Fruit fly (Drosophila melanogaster) whole organism: ENCODE measurements around the gene CG13721.

Source experiments
- CG8478 ChIP-seq: fragments of >200 bp; optimal IDR thresholded peaks from 2 replicates; lab custom pipeline; 2018; ENCODE audit warnings: inconsistent platforms
- Dll ChIP-seq: fragments of >200 bp; optimal IDR thresholded peaks from 2 replicates; lab custom pipeline; 2017
- EcR ChIP-seq, 2 experiments: fragments of >200 bp; optimal IDR thresholded peaks; 2 replicates each; lab custom pipeline; 2017; ENCODE audit warnings: missing biosample characterization in 2 of 2, missing genetic modification characterization in 2 of 2, missing genetic modification reagents in 2 of 2
- pan ChIP-seq: fragments of >200 bp; optimal IDR thresholded peaks from 2 replicates; lab custom pipeline; 2017
- psq ChIP-seq: fragments of >200 bp; optimal IDR thresholded peaks from 2 replicates; lab custom pipeline; 2017
- usp ChIP-seq: fragments of >200 bp; optimal IDR thresholded peaks from 2 replicates; lab custom pipeline; 2017; ENCODE audit warnings: missing biosample characterization, missing genetic modification characterization, mixed read lengths

The CG13721 gene

dm6 chr3L:4493609-4494008 is 4.0 kb downstream of the CG13721 start:
- TF ChIP-seq Dll (lab: Kevin White, UChicago) = no peak
- no peak for TF ChIP-seq CG8478 (lab: Kevin White, UChicago)
- TF ChIP-seq pan = no peak
- TF ChIP-seq EcR (GFP tag; optimal IDR thresholded peaks at IDR 0.05; lab: Kevin White, UChicago) = no peak
- no peak for TF ChIP-seq psq (lab: Kevin White, UChicago)
- TF ChIP-seq usp (GFP tag; lab: Kevin White, UChicago) = no peak

- TF ChIP-seq CG8478 (lab: Kevin White, UChicago) (no peak), usp (GFP tag; lab: Kevin White, UChicago) (no peak), EcR (GFP tag; optimal IDR thresholded peaks at IDR 0.05; lab: Kevin White, UChicago) (no peak), Dll (lab: Kevin White, UChicago) (no peak), psq (lab: Kevin White, UChicago) (no peak), pan (no peak)
Observed at dm6 chr3L:4490702-4491243, 6.8 kb downstream of the CG13721 start, which contains the start of gene CG13722. TSS of gene CG13722 (minus strand) at chr3L:4490963.

- TF ChIP-seq psq (lab: Kevin White, UChicago) (no peak), usp (GFP tag; lab: Kevin White, UChicago) (no peak), EcR (GFP tag; optimal IDR thresholded peaks at IDR 0.05; lab: Kevin White, UChicago) (no peak)
Observed at dm6 chr3L:4489490-4489889, 8.1 kb downstream of the CG13721 start.

- TF ChIP-seq usp (GFP tag; lab: Kevin White, UChicago) (no peak), CG8478 (lab: Kevin White, UChicago) (no peak), Dll (lab: Kevin White, UChicago) (no peak), pan (no peak), psq (lab: Kevin White, UChicago) (no peak), EcR (GFP tag; optimal IDR thresholded peaks at IDR 0.05; lab: Kevin White, UChicago) (no peak)
Observed at dm6 chr3L:4484623-4485022, 13.0 kb downstream of the CG13721 start.

dm6 chr3L:4482509-4482908 is 15.1 kb downstream of the CG13721 start, which contains the start of gene CG11350:
TSS of gene CG11350 (plus strand) at chr3L:4482809.
- no peak for TF ChIP-seq CG8478 (lab: Kevin White, UChicago)
- no peak for TF ChIP-seq Dll (lab: Kevin White, UChicago)
- TF ChIP-seq EcR (GFP tag; optimal IDR thresholded peaks at IDR 0.05; lab: Kevin White, UChicago) = no peak
- no peak for TF ChIP-seq usp (GFP tag; lab: Kevin White, UChicago)
- no peak for TF ChIP-seq psq (lab: Kevin White, UChicago)
- TF ChIP-seq pan = no peak

- TF ChIP-seq usp (GFP tag; lab: Kevin White, UChicago) (no peak), psq (lab: Kevin White, UChicago) (no peak), EcR (GFP tag; optimal IDR thresholded peaks at IDR 0.05; lab: Kevin White, UChicago) (no peak), pan (no peak), CG8478 (lab: Kevin White, UChicago) (no peak), Dll (lab: Kevin White, UChicago) (no peak)
Observed at dm6 chr3L:4480764-4481163, 16.8 kb downstream of the CG13721 start.

- no peak for TF ChIP-seq pan
- TF ChIP-seq usp (GFP tag; lab: Kevin White, UChicago) = no peak
- TF ChIP-seq CG8478 (lab: Kevin White, UChicago) = no peak
- no peak for TF ChIP-seq psq (lab: Kevin White, UChicago)
- no peak for TF ChIP-seq EcR (GFP tag; optimal IDR thresholded peaks at IDR 0.05; lab: Kevin White, UChicago)
- no peak for TF ChIP-seq Dll (lab: Kevin White, UChicago)
Observed at dm6 chr3L:4479938-4480337, 17.6 kb downstream of the CG13721 start, which contains the start of gene CG7465. TSS of gene CG7465 (plus strand) at chr3L:4480283.

- TF ChIP-seq usp (GFP tag; lab: Kevin White, UChicago) (no peak), EcR (GFP tag; optimal IDR thresholded peaks at IDR 0.05; lab: Kevin White, UChicago) (no peak), CG8478 (lab: Kevin White, UChicago) (no peak), pan (no peak), psq (lab: Kevin White, UChicago) (no peak), Dll (lab: Kevin White, UChicago) (no peak)
Observed at dm6 chr3L:4477656-4478254, 19.8 kb downstream of the CG13721 start.

- TF ChIP-seq pan (no peak), CG8478 (lab: Kevin White, UChicago) (no peak), EcR (GFP tag; optimal IDR thresholded peaks at IDR 0.05; lab: Kevin White, UChicago) (no peak), Dll (lab: Kevin White, UChicago) (no peak), usp (GFP tag; lab: Kevin White, UChicago) (no peak), psq (lab: Kevin White, UChicago) (no peak)
Observed at dm6 chr3L:4475704-4476103, 21.9 kb downstream of the CG13721 start.

- TF ChIP-seq pan (no peak), Dll (lab: Kevin White, UChicago) (no peak), psq (lab: Kevin White, UChicago) (no peak), CG8478 (lab: Kevin White, UChicago) (no peak), usp (GFP tag; lab: Kevin White, UChicago) (no peak), EcR (GFP tag; optimal IDR thresholded peaks at IDR 0.05; lab: Kevin White, UChicago) (no peak)
Observed at dm6 chr3L:4474946-4475470, 22.6 kb downstream of the CG13721 start.

- TF ChIP-seq usp (GFP tag; lab: Kevin White, UChicago) = no peak
- no peak for TF ChIP-seq psq (lab: Kevin White, UChicago)
- TF ChIP-seq EcR (GFP tag; optimal IDR thresholded peaks at IDR 0.05; lab: Kevin White, UChicago) = no peak
- TF ChIP-seq Dll (lab: Kevin White, UChicago) = no peak
- TF ChIP-seq CG8478 (lab: Kevin White, UChicago) = no peak
- TF ChIP-seq pan = no peak
Observed at dm6 chr3L:4472768-4473167, 24.8 kb downstream of the CG13721 start, which contains the start of gene CG11349. TSS of gene CG11349 (plus strand) at chr3L:4473068.
